Worm (Caenorhabditis elegans) whole organism, L4 larva: ENCODE measurements around the gene Y102A5C.2.

Experiments used
- T26A8.4 ChIP-seq: fragments of 200-800 bp; sonication (Bioruptor generic); IDR thresholded peaks from 2 replicates; pipeline ENCODE4 v1.3.6; 2022; ENCODE audit warnings: missing genetic modification characterization, missing compliant biosample characterization
- dve-1 ChIP-seq: sonication (generic microtip); optimal IDR thresholded peaks from 2 replicates; lab custom pipeline; 2017; ENCODE audit warnings: antibody characterized with exemption, mild to moderate bottlenecking, missing genetic modification characterization, missing compliant biosample characterization; ENCODE audit not compliant: insufficient read depth
- egl-27 ChIP-seq: sonication (generic microtip); optimal IDR thresholded peaks from 3 replicates; lab custom pipeline; 2017; ENCODE audit warnings: missing biosample characterization, missing genetic modification reagents, missing genetic modification characterization
- fos-1 ChIP-seq: fragments of 150-350 bp; optimal IDR thresholded peaks from 2 replicates; lab custom pipeline; 2014; ENCODE audit warnings: missing biosample characterization, missing genetic modification characterization
- lin-39 ChIP-seq: fragments of 150-350 bp; optimal IDR thresholded peaks from 2 replicates; lab custom pipeline; 2014; ENCODE audit warnings: missing biosample characterization, missing genetic modification reagents, missing genetic modification characterization
- lir-3 ChIP-seq: sonication (generic microtip); optimal IDR thresholded peaks from 2 replicates; lab custom pipeline; 2016; ENCODE audit warnings: mild to moderate bottlenecking, missing genetic modification characterization, missing compliant biosample characterization
- mes-2 ChIP-seq: sonication (generic microtip); optimal IDR thresholded peaks from 2 replicates; lab custom pipeline; 2016; ENCODE audit warnings: missing genotype, mild to moderate bottlenecking, missing genetic modification characterization, missing compliant biosample characterization; ENCODE audit not compliant: poor library complexity, severe bottlenecking
- nhr-28 ChIP-seq: fragments of 150-350 bp; optimal IDR thresholded peaks from 2 replicates; lab custom pipeline; 2014; ENCODE audit warnings: missing biosample characterization, missing genetic modification characterization
- pqm-1 ChIP-seq: sonication (generic microtip); optimal IDR thresholded peaks from 2 replicates; lab custom pipeline; 2017; ENCODE audit warnings: missing biosample characterization, missing genetic modification characterization
- skn-1 ChIP-seq: fragments of 150-350 bp; optimal IDR thresholded peaks from 2 replicates; lab custom pipeline; 2014; ENCODE audit warnings: missing biosample characterization, missing genetic modification characterization
- snpc-4 ChIP-seq: fragments of 150-350 bp; optimal IDR thresholded peaks from 2 replicates; lab custom pipeline; 2014; ENCODE audit warnings: missing biosample characterization, missing genetic modification characterization
- unc-39 ChIP-seq: sonication (generic microtip); optimal IDR thresholded peaks from 2 replicates; lab custom pipeline; 2017; ENCODE audit warnings: missing biosample characterization, missing genetic modification characterization
- unc-62 ChIP-seq, 3 experiments: fragments of 150-350 bp in 1 of 3; sonication (generic microtip); optimal IDR thresholded peaks in 2 of 3; peaks in 1 of 3; 1 replicate in 1 of 3; 2 replicates in 2 of 3; lab custom pipeline; 2014 to 2017; ENCODE audit warnings: missing biosample characterization in 3 of 3, missing genetic modification characterization in 3 of 3, missing genetic modification reagents in 3 of 3, missing genotype in 1 of 3
- ztf-11 ChIP-seq: fragments of 150-350 bp; optimal IDR thresholded peaks from 2 replicates; lab custom pipeline; 2014; ENCODE audit warnings: missing biosample characterization, missing genetic modification characterization

ce11 chrV:16950036-16950435 is 31.5 kb downstream of the Y102A5C.2 start:
- TF ChIP-seq fos-1 (tag; lab: Kevin White, UChicago), result no peak
- TF ChIP-seq lir-3 (tag; lab: Kevin White, UChicago), result no peak
- TF ChIP-seq mes-2 (tag; lab: Kevin White, UChicago), result no peak
- TF ChIP-seq ztf-11 (tag; lab: Kevin White, UChicago), result no peak
- TF ChIP-seq snpc-4 (tag; lab: Kevin White, UChicago), result no peak
- no peak for TF ChIP-seq dve-1 (tag; lab: Kevin White, UChicago)
- no peak for TF ChIP-seq pqm-1 (tag; lab: Kevin White, UChicago)
- TF ChIP-seq unc-62 (GFP tag; optimal IDR thresholded peaks at IDR 0.05 in 1 of 2; lab: Kevin White, UChicago), result no peak
- no peak for TF ChIP-seq unc-62 (tag; optimal IDR thresholded peaks at IDR 0.05; lab: Kevin White, UChicago)
- TF ChIP-seq unc-39 (tag; lab: Kevin White, UChicago), result no peak
- TF ChIP-seq skn-1 (tag; lab: Kevin White, UChicago), result no peak
- TF ChIP-seq lin-39 (tag; lab: Kevin White, UChicago), result no peak
- no peak for TF ChIP-seq T26A8.4
- no peak for TF ChIP-seq egl-27 (tag; lab: Kevin White, UChicago)
- TF ChIP-seq nhr-28 (tag; lab: Kevin White, UChicago), result no peak
